Worm (Caenorhabditis elegans) whole organism, L4 larva: Measurements from ENCODE around the gene C01G12.7.

Experiments used
- F26F4.8 ChIP-seq: fragments of 200-800 bp; sonication (Bioruptor generic); conservative IDR thresholded peaks from 2 replicates; pipeline ENCODE4 v1.3.6; 2022; ENCODE audit warnings: missing genetic modification characterization, missing compliant biosample characterization
- F37D6.2 ChIP-seq: sonication (generic microtip); optimal IDR thresholded peaks from 2 replicates; lab custom pipeline; 2016; ENCODE audit warnings: mild to moderate bottlenecking, missing genetic modification characterization, missing compliant biosample characterization
- R02D3.7 ChIP-seq: fragments of 150-350 bp; sonication (generic microtip); optimal IDR thresholded peaks from 3 replicates; lab custom pipeline; 2014; ENCODE audit warnings: missing biosample characterization, missing genetic modification characterization
- T20F7.1 ChIP-seq: fragments of 200-800 bp; sonication (Bioruptor generic); optimal IDR thresholded peaks from 2 replicates; lab custom pipeline; 2018; ENCODE audit warnings: mild to moderate bottlenecking, missing genetic modification characterization, missing compliant biosample characterization
- T26A8.4 ChIP-seq: fragments of 200-800 bp; sonication (Bioruptor generic); IDR thresholded peaks from 2 replicates; pipeline ENCODE4 v1.3.6; 2022; ENCODE audit warnings: missing genetic modification characterization, missing compliant biosample characterization
- Y5F2A.4 ChIP-seq: fragments of 200-800 bp; sonication (Bioruptor generic); optimal IDR thresholded peaks from 2 replicates; lab custom pipeline; 2018; ENCODE audit warnings: mild to moderate bottlenecking, missing genetic modification characterization, missing compliant biosample characterization
- ZK337.2 ChIP-seq: fragments of 200-800 bp; sonication (Bioruptor generic); IDR thresholded peaks from 2 replicates; pipeline ENCODE4 v1.3.6; 2022; ENCODE audit warnings: missing genetic modification reagents, missing genetic modification characterization, missing compliant biosample characterization
- aha-1 ChIP-seq: fragments of 150-350 bp; peaks from one replicate; lab custom pipeline; 2014; ENCODE audit warnings: missing biosample characterization, missing genetic modification characterization
- ama-1 ChIP-seq: fragments of 150-350 bp; optimal IDR thresholded peaks from 2 replicates; lab custom pipeline; 2014; ENCODE audit warnings: inconsistent platforms, mixed read lengths
- arid-1 ChIP-seq: fragments of 200-800 bp; sonication (Bioruptor generic); conservative IDR thresholded peaks from 2 replicates; pipeline ENCODE4 v1.3.6; 2022; ENCODE audit warnings: missing genetic modification reagents, missing genetic modification characterization, missing compliant biosample characterization
- ceh-20 ChIP-seq: fragments of 200-800 bp; sonication (Bioruptor generic); IDR thresholded peaks from 2 replicates; pipeline ENCODE4 v1.3.6; 2022; ENCODE audit warnings: missing genetic modification reagents, missing genetic modification characterization, missing compliant biosample characterization
- ceh-28 ChIP-seq: fragments of 150-350 bp; optimal IDR thresholded peaks from 2 replicates; lab custom pipeline; 2014; ENCODE audit warnings: missing biosample characterization, missing genetic modification reagents, missing genetic modification characterization
- ceh-62 ChIP-seq: sonication (generic microtip); optimal IDR thresholded peaks from 2 replicates; lab custom pipeline; 2017; ENCODE audit warnings: missing biosample characterization, missing genetic modification characterization
- daf-12 ChIP-seq: fragments of 150-350 bp; optimal IDR thresholded peaks from 2 replicates; lab custom pipeline; 2014; ENCODE audit warnings: missing biosample characterization, missing genetic modification reagents, missing genetic modification characterization
- daf-19 ChIP-seq: fragments of 200-800 bp; sonication (Bioruptor generic); conservative IDR thresholded peaks from 2 replicates; pipeline ENCODE4 v1.3.6; 2022; ENCODE audit warnings: missing genetic modification characterization, missing compliant biosample characterization
- dmd-8 ChIP-seq: fragments of 200-800 bp; sonication (Bioruptor generic); IDR thresholded peaks from 2 replicates; pipeline ENCODE4 v1.3.6; 2022; ENCODE audit warnings: missing genetic modification characterization, missing compliant biosample characterization
- dmd-9 ChIP-seq: fragments of 200-800 bp; sonication (Bioruptor generic); IDR thresholded peaks from 2 replicates; pipeline ENCODE4 v1.3.6; 2022; ENCODE audit warnings: missing genetic modification reagents, missing genetic modification characterization, missing compliant biosample characterization
- egl-43 ChIP-seq: fragments of 200-800 bp; sonication (Bioruptor generic); IDR thresholded peaks from 2 replicates; pipeline ENCODE4 v1.3.6; 2022; ENCODE audit warnings: missing genetic modification reagents, missing genetic modification characterization, missing compliant biosample characterization
- jun-1 ChIP-seq: fragments of 150-350 bp; optimal IDR thresholded peaks from 2 replicates; lab custom pipeline; 2014; ENCODE audit warnings: missing biosample characterization, missing genetic modification reagents, missing genetic modification characterization
- lin-1 ChIP-seq: fragments of 200-800 bp; sonication (Bioruptor generic); IDR thresholded peaks from 2 replicates; pipeline ENCODE4 v1.3.6; 2022; ENCODE audit warnings: missing genetic modification reagents, missing genetic modification characterization, missing compliant biosample characterization
- lin-38 ChIP-seq: fragments of 200-800 bp; sonication (Bioruptor generic); IDR thresholded peaks from 2 replicates; pipeline ENCODE4 v1.3.6; 2022; ENCODE audit warnings: missing genetic modification reagents, missing genetic modification characterization, missing compliant biosample characterization
- madf-5 ChIP-seq, 2 experiments: fragments of 200-800 bp; sonication (Bioruptor generic); IDR thresholded peaks; 2 replicates each; pipeline ENCODE4 v1.3.6; 2022; ENCODE audit warnings: missing compliant biosample characterization in 2 of 2, missing genetic modification characterization in 2 of 2
- madf-9 ChIP-seq: fragments of 200-800 bp; sonication (Bioruptor generic); conservative IDR thresholded peaks from 2 replicates; pipeline ENCODE4 v1.3.6; 2022; ENCODE audit warnings: missing genetic modification reagents, missing genetic modification characterization, missing compliant biosample characterization
- mdt-29 ChIP-seq: fragments of 200-800 bp; sonication (Bioruptor generic); IDR thresholded peaks from 2 replicates; pipeline ENCODE4 v1.3.6; 2022; ENCODE audit warnings: missing genetic modification reagents, missing genetic modification characterization, missing compliant biosample characterization
- mes-2 ChIP-seq: sonication (generic microtip); optimal IDR thresholded peaks from 2 replicates; lab custom pipeline; 2016; ENCODE audit warnings: missing genotype, mild to moderate bottlenecking, missing genetic modification characterization, missing compliant biosample characterization; ENCODE audit not compliant: poor library complexity, severe bottlenecking
- nhr-111 ChIP-seq: fragments of 200-800 bp; sonication (Bioruptor generic); optimal IDR thresholded peaks from 2 replicates; lab custom pipeline; 2018; ENCODE audit warnings: mild to moderate bottlenecking, missing genetic modification characterization, missing compliant biosample characterization
- nhr-237 ChIP-seq: sonication (generic microtip); optimal IDR thresholded peaks from 2 replicates; lab custom pipeline; 2017; ENCODE audit warnings: missing biosample characterization, missing genetic modification characterization
- nhr-28 ChIP-seq: fragments of 150-350 bp; optimal IDR thresholded peaks from 2 replicates; lab custom pipeline; 2014; ENCODE audit warnings: missing biosample characterization, missing genetic modification characterization
- nhr-41 ChIP-seq: fragments of 200-800 bp; sonication (Bioruptor generic); IDR thresholded peaks from 2 replicates; pipeline ENCODE4 v1.3.6; 2022; ENCODE audit warnings: missing genetic modification reagents, missing genetic modification characterization, missing compliant biosample characterization
- nhr-42 ChIP-seq: fragments of 200-800 bp; sonication (Bioruptor generic); IDR thresholded peaks from 2 replicates; pipeline ENCODE4 v1.3.6; 2022; ENCODE audit warnings: missing genetic modification characterization, missing compliant biosample characterization
- nhr-6 ChIP-seq: fragments of 150-350 bp; optimal IDR thresholded peaks from 2 replicates; lab custom pipeline; 2014; ENCODE audit warnings: missing biosample characterization, missing genetic modification characterization
- rbr-2 ChIP-seq: sonication (generic microtip); optimal IDR thresholded peaks from 2 replicates; lab custom pipeline; 2016; ENCODE audit warnings: missing genotype, missing genetic modification characterization, missing compliant biosample characterization
- saeg-2 ChIP-seq: fragments of 200-800 bp; sonication (Bioruptor generic); IDR thresholded peaks from 2 replicates; pipeline ENCODE4 v1.3.6; 2022; ENCODE audit warnings: missing genetic modification reagents, missing genetic modification characterization, missing compliant biosample characterization
- set-16 ChIP-seq: fragments of 200-800 bp; sonication (Bioruptor generic); IDR thresholded peaks from 2 replicates; pipeline ENCODE4 v1.3.6; 2022; ENCODE audit warnings: missing genetic modification reagents, missing genetic modification characterization, missing compliant biosample characterization
- snpc-1.2 ChIP-seq: fragments of 200-800 bp; sonication (Bioruptor generic); IDR thresholded peaks from 2 replicates; pipeline ENCODE4 v1.3.6; 2022; ENCODE audit warnings: missing genetic modification reagents, missing genetic modification characterization, missing compliant biosample characterization
- snpc-4 ChIP-seq: fragments of 150-350 bp; optimal IDR thresholded peaks from 2 replicates; lab custom pipeline; 2014; ENCODE audit warnings: missing biosample characterization, missing genetic modification characterization
- tag-97 ChIP-seq: fragments of 200-800 bp; sonication (Bioruptor generic); IDR thresholded peaks from 2 replicates; pipeline ENCODE4 v1.3.6; 2022; ENCODE audit warnings: missing genetic modification characterization, missing compliant biosample characterization
- unc-130 ChIP-seq: sonication (generic microtip); optimal IDR thresholded peaks from 2 replicates; lab custom pipeline; 2016; ENCODE audit warnings: missing genetic modification reagents, missing genetic modification characterization, missing compliant biosample characterization
- unc-39 ChIP-seq: sonication (generic microtip); optimal IDR thresholded peaks from 2 replicates; lab custom pipeline; 2017; ENCODE audit warnings: missing biosample characterization, missing genetic modification characterization
- unc-62 ChIP-seq, 3 experiments: fragments of 150-350 bp in 1 of 3; sonication (generic microtip); optimal IDR thresholded peaks in 2 of 3; peaks in 1 of 3; 1 replicate in 1 of 3; 2 replicates in 2 of 3; lab custom pipeline; 2014 to 2017; ENCODE audit warnings: missing biosample characterization in 3 of 3, missing genetic modification characterization in 3 of 3, missing genetic modification reagents in 3 of 3, missing genotype in 1 of 3
- zfp-2 ChIP-seq: sonication (generic microtip); optimal IDR thresholded peaks from 2 replicates; lab custom pipeline; 2016; ENCODE audit warnings: mild to moderate bottlenecking, missing genetic modification characterization, missing compliant biosample characterization
- zip-2 ChIP-seq: fragments of 150-350 bp; optimal IDR thresholded peaks from 2 replicates; lab custom pipeline; 2014; ENCODE audit warnings: missing biosample characterization, missing genetic modification characterization
- ztf-11 ChIP-seq: fragments of 150-350 bp; optimal IDR thresholded peaks from 2 replicates; lab custom pipeline; 2014; ENCODE audit warnings: missing biosample characterization, missing genetic modification characterization
- ztf-7 ChIP-seq: fragments of 150-350 bp; optimal IDR thresholded peaks from 2 replicates; lab custom pipeline; 2014; ENCODE audit warnings: missing biosample characterization, missing genetic modification characterization

The C01G12.7 gene

ce11 chrII:14580549-14580948 lies 11.1 kb downstream of the C01G12.7 start, which contains the start of the genes nspb-8 and nspb-9:
nspb-8 (minus strand) TSS chrII:14580649.
nspb-9 (plus strand) TSS chrII:14580859.
- TF ChIP-seq unc-62 (GFP tag; optimal IDR thresholded peaks at IDR 0.05 in 1 of 2; lab: Kevin White, UChicago): peak in 1 of 2 experiments; percentile 46
- TF ChIP-seq unc-62 (tag; optimal IDR thresholded peaks at IDR 0.05; lab: Kevin White, UChicago): no peak
- no peak for TF ChIP-seq ztf-11 (tag; lab: Kevin White, UChicago)
- peak; percentile 42 for TF ChIP-seq aha-1
- TF ChIP-seq snpc-1.2: no peak

- no peak for TF ChIP-seq unc-130 (GFP tag; lab: Kevin White, UChicago)
- TF ChIP-seq ceh-28 (tag; lab: Kevin White, UChicago): peak; percentile 70
- TF ChIP-seq, all 104 proteins: peak for 1
These were observed 13.0 kb downstream of the C01G12.7 start, which contains the start of gene C01G12.9 for ce11 chrII:14578716-14579115. C01G12.9 (plus strand) TSS chrII:14579016.

- TF ChIP-seq zfp-2 (tag; lab: Kevin White, UChicago) (no peak), ceh-20 (GFP tag; lab: Robert Waterston, UW) (no peak), aha-1 (peak; percentile 24)
These were observed 13.7 kb downstream of the C01G12.7 start, which contains the start of gene nspb-7 for ce11 chrII:14578013-14578412. nspb-7 (plus strand) TSS chrII:14578313.

ce11 chrII:14576429-14576828 lies 15.3 kb downstream of the C01G12.7 start, which contains the start of gene C01G12.13:
C01G12.13 (plus strand) TSS chrII:14576729.
- no peak for TF ChIP-seq mes-2

ce11 chrII:14574790-14575189 lies 16.9 kb downstream of the C01G12.7 start:
- TF ChIP-seq F37D6.2 (tag; lab: Kevin White, UChicago) (no peak), nhr-111 (GFP tag; lab: Kevin White, UChicago) (no peak), rbr-2 (no peak), ceh-20 (GFP tag; lab: Robert Waterston, UW) (no peak), madf-5 (GFP tag; IDR thresholded peaks at IDR 0.05; lab: Robert Waterston, UW) (0 out of 4 replicates have a peak, but pooled peaks of 1 of the 2 experiments have one; percentile 64), saeg-2 (no peak), T26A8.4 (GFP tag; lab: Robert Waterston, UW) (0 out of 2 replicates have a peak, but pooled peaks have one; percentile 16), zip-2 (tag; lab: Kevin White, UChicago) (no peak), lin-38 (GFP tag; lab: Robert Waterston, UW) (no peak), ceh-62 (tag; lab: Kevin White, UChicago) (no peak), F26F4.8 (no peak), ztf-7 (tag; lab: Kevin White, UChicago) (no peak), daf-19 (no peak), egl-43 (GFP tag; lab: Robert Waterston, UW) (0 out of 2 replicates have a peak, but pooled peaks have one; percentile 63), tag-97 (GFP tag; lab: Robert Waterston, UW) (no peak), arid-1 (no peak), nhr-28 (no peak), dmd-9 (GFP tag; lab: Robert Waterston, UW) (no peak), snpc-4 (tag; lab: Kevin White, UChicago) (no peak), dmd-8 (0 out of 2 replicates have a peak, but pooled peaks have one; percentile 6), ztf-11 (tag; lab: Kevin White, UChicago) (no peak), zfp-2 (tag; lab: Kevin White, UChicago) (no peak), ama-1 (lab: Kevin White, UChicago) (no peak), daf-12 (tag; lab: Kevin White, UChicago) (no peak), ZK337.2 (GFP tag; lab: Robert Waterston, UW) (no peak), Y5F2A.4 (no peak), unc-39 (tag; lab: Kevin White, UChicago) (no peak), R02D3.7 (tag; lab: Kevin White, UChicago) (no peak), nhr-237 (no peak), lin-1 (no peak), T20F7.1 (no peak), madf-9 (GFP tag; lab: Robert Waterston, UW) (no peak), nhr-6 (tag; lab: Kevin White, UChicago) (no peak), mdt-29 (no peak), jun-1 (tag; lab: Kevin White, UChicago) (no peak), nhr-42 (GFP tag; lab: Robert Waterston, UW) (no peak), nhr-41 (GFP tag; lab: Robert Waterston, UW) (no peak), set-16 (GFP tag; lab: Robert Waterston, UW) (peak; percentile 73)
